Worm (Caenorhabditis elegans): ENCODE data around the gene clec-157.

The clec-157 gene

ce11 chrIII:4808089-4808488 lies 36.1 kb downstream of the clec-157 start:
- TF ChIP-seq unc-39 (tag; optimal IDR thresholded peaks at IDR 0.05), result no peak
- TF ChIP-seq lsy-2 (tag; optimal IDR thresholded peaks at IDR 0.05), result peak; percentile 87

ce11 chrIII:4806345-4806744 lies 37.9 kb downstream of the clec-157 start:
- TF ChIP-seq nhr-2 (tag; optimal IDR thresholded peaks at IDR 0.05), result peak; percentile 95
- TF ChIP-seq unc-62 (GFP tag; optimal IDR thresholded peaks at IDR 0.05), result no peak
- TF ChIP-seq ham-2 (GFP tag; optimal IDR thresholded peaks at IDR 0.05), result no peak
- no peak for TF ChIP-seq mep-1 (tag; optimal IDR thresholded peaks at IDR 0.05)
- no peak for TF ChIP-seq ces-1 (GFP tag; optimal IDR thresholded peaks at IDR 0.05)
- no peak for TF ChIP-seq flh-1 (GFP tag; optimal IDR thresholded peaks at IDR 0.05)

- TF ChIP-seq nhr-12 (tag; optimal IDR thresholded peaks at IDR 0.05) (no peak), zip-8 (tag; optimal IDR thresholded peaks at IDR 0.05) (no peak), M03D4.4 (tag; optimal IDR thresholded peaks at IDR 0.05) (no peak), nhr-76 (tag; optimal IDR thresholded peaks at IDR 0.05) (no peak), nhr-28 (tag; optimal IDR thresholded peaks at IDR 0.05) (no peak), cnd-1 (tag; optimal IDR thresholded peaks at IDR 0.05) (no peak), lsy-2 (tag; optimal IDR thresholded peaks at IDR 0.05) (no peak)
Observed at ce11 chrIII:4802707-4803106, 41.5 kb downstream of the clec-157 start, which contains the start of gene metl-5. TSS of gene metl-5 (plus strand) at chrIII:4803007.

- TF ChIP-seq mls-2 (tag; optimal IDR thresholded peaks at IDR 0.05), result no peak
- no peak for TF ChIP-seq sptf-1 (tag; optimal IDR thresholded peaks at IDR 0.05)
- TF ChIP-seq ces-1 (GFP tag; optimal IDR thresholded peaks at IDR 0.05), result no peak
- no peak for TF ChIP-seq drap-1 (GFP tag; optimal IDR thresholded peaks at IDR 0.05)
- TF ChIP-seq ham-2 (GFP tag; optimal IDR thresholded peaks at IDR 0.05), result no peak
- TF ChIP-seq lin-32 (GFP tag; optimal IDR thresholded peaks at IDR 0.05), result no peak
- TF ChIP-seq ceh-43 (GFP tag; optimal IDR thresholded peaks at IDR 0.05), result no peak
- no peak for TF ChIP-seq nhr-2 (tag; optimal IDR thresholded peaks at IDR 0.05)
- no peak for TF ChIP-seq mep-1 (tag; optimal IDR thresholded peaks at IDR 0.05)
- TF ChIP-seq elt-1 (tag; optimal IDR thresholded peaks at IDR 0.05; ENCODE audit: borderline replicate concordance, insufficient read depth), result no peak
- no peak for TF ChIP-seq M03D4.4 (tag; optimal IDR thresholded peaks at IDR 0.05)
- no peak for TF ChIP-seq unc-39 (tag; optimal IDR thresholded peaks at IDR 0.05)
- TF ChIP-seq ceh-83 (GFP tag; optimal IDR thresholded peaks at IDR 0.05), result no peak
- no peak for TF ChIP-seq ztf-11 (tag; optimal IDR thresholded peaks at IDR 0.05)
- no peak for TF ChIP-seq nhr-76 (tag; optimal IDR thresholded peaks at IDR 0.05)
- TF ChIP-seq sem-2 (GFP tag; optimal IDR thresholded peaks at IDR 0.05), result no peak
- no peak for TF ChIP-seq nhr-237 (tag; optimal IDR thresholded peaks at IDR 0.05)
- no peak for TF ChIP-seq bed-3 (GFP tag; optimal IDR thresholded peaks at IDR 0.05)
- TF ChIP-seq hlh-1 (tag; optimal IDR thresholded peaks at IDR 0.05), result no peak
Observed at ce11 chrIII:4796536-4796935, 47.7 kb downstream of the clec-157 start, which contains the start of gene tag-325. TSS of gene tag-325 (plus strand) at chrIII:4796836.

- TF ChIP-seq nhr-12 (tag; optimal IDR thresholded peaks at IDR 0.05) (no peak), hlh-1 (tag; optimal IDR thresholded peaks at IDR 0.05) (peak; percentile 16), mls-2 (tag; optimal IDR thresholded peaks at IDR 0.05) (no peak), nhr-237 (tag; optimal IDR thresholded peaks at IDR 0.05) (peak; percentile 68), ceh-39 (tag; optimal IDR thresholded peaks at IDR 0.05) (peak; percentile 69), nhr-2 (tag; optimal IDR thresholded peaks at IDR 0.05) (peak; percentile 31), bed-3 (GFP tag; optimal IDR thresholded peaks at IDR 0.05) (no peak), mep-1 (tag; optimal IDR thresholded peaks at IDR 0.05) (peak; percentile 42), pha-4 (tag; optimal IDR thresholded peaks at IDR 0.05) (peak; percentile 68), lsy-2 (tag; optimal IDR thresholded peaks at IDR 0.05) (peak; percentile 14), sptf-1 (tag; optimal IDR thresholded peaks at IDR 0.05) (no peak), ztf-11 (tag; optimal IDR thresholded peaks at IDR 0.05) (no peak)
Observed at ce11 chrIII:4796039-4796438, 48.2 kb downstream of the clec-157 start.
